Worm (Caenorhabditis elegans) whole organism, L4 larva: ENCODE results near the gene W10G6.6.

Experiments used
- attf-4 ChIP-seq: sonication (generic microtip); optimal IDR thresholded peaks from 3 replicates; lab custom pipeline; 2017; ENCODE audit warnings: missing biosample characterization, missing genetic modification characterization
- jun-1 ChIP-seq: fragments of 150-350 bp; optimal IDR thresholded peaks from 2 replicates; lab custom pipeline; 2014; ENCODE audit warnings: missing biosample characterization, missing genetic modification reagents, missing genetic modification characterization
- lin-15B ChIP-seq: fragments of 150-350 bp; sonication (generic microtip); optimal IDR thresholded peaks from 3 replicates; lab custom pipeline; 2014; ENCODE audit warnings: missing biosample characterization, missing genetic modification characterization
- lin-39 ChIP-seq: fragments of 150-350 bp; optimal IDR thresholded peaks from 2 replicates; lab custom pipeline; 2014; ENCODE audit warnings: missing biosample characterization, missing genetic modification reagents, missing genetic modification characterization
- nhr-111 ChIP-seq: fragments of 200-800 bp; sonication (Bioruptor generic); optimal IDR thresholded peaks from 2 replicates; lab custom pipeline; 2018; ENCODE audit warnings: mild to moderate bottlenecking, missing genetic modification characterization, missing compliant biosample characterization
- nhr-76 ChIP-seq: fragments of 150-350 bp; optimal IDR thresholded peaks from 2 replicates; lab custom pipeline; 2014; ENCODE audit warnings: missing biosample characterization, missing genetic modification characterization
- nhr-77 ChIP-seq: fragments of 150-350 bp; optimal IDR thresholded peaks from 2 replicates; lab custom pipeline; 2014; ENCODE audit warnings: missing biosample characterization, missing genetic modification characterization
- pqm-1 ChIP-seq: sonication (generic microtip); optimal IDR thresholded peaks from 2 replicates; lab custom pipeline; 2017; ENCODE audit warnings: missing biosample characterization, missing genetic modification characterization

- TF ChIP-seq jun-1 (no peak), nhr-111 (GFP tag; lab: Kevin White, UChicago) (no peak), attf-4 (tag; lab: Kevin White, UChicago) (no peak), lin-15B (tag; lab: Kevin White, UChicago) (no peak), pqm-1 (tag; lab: Kevin White, UChicago) (no peak), nhr-76 (tag; lab: Kevin White, UChicago) (no peak), lin-39 (no peak), nhr-77 (tag; lab: Kevin White, UChicago) (no peak)
Observed at ce11 chrX:16243129-16243528, 7.5 kb downstream of the W10G6.6 start.
